Fruit fly (Drosophila melanogaster): Measurements from ENCODE around the gene Ssu72.

- no peak for TF ChIP-seq Crg-1 (GFP tag; optimal IDR thresholded peaks at IDR 0.05)
- no peak for TF ChIP-seq Clk (GFP tag; optimal IDR thresholded peaks at IDR 0.05)
- TF ChIP-seq bab1 (GFP tag; optimal IDR thresholded peaks at IDR 0.05): no peak
- TF ChIP-seq cnc (optimal IDR thresholded peaks at IDR 0.05): no peak
- no peak for TF ChIP-seq CG33017 (tag; optimal IDR thresholded peaks at IDR 0.05)
- TF ChIP-seq kay (GFP tag; ENCODE audit: borderline replicate concordance): no peak
These were observed 1.0 kb upstream of the Ssu72 start for dm6 chrX:19663196-19663858.

All from whole organism, adult.